Worm (Caenorhabditis elegans) whole organism, early embryonic: ENCODE data around the gene Y53G8AM.8.

Source experiments
- aly-1 ChIP-seq: sonication (generic microtip); optimal IDR thresholded peaks from 2 replicates; lab custom pipeline; 2016; ENCODE audit warnings: missing genetic modification characterization, missing compliant biosample characterization
- ama-1 ChIP-seq: fragments of 150-350 bp; optimal IDR thresholded peaks from 2 replicates; lab custom pipeline; 2014
- ceh-13 ChIP-seq: fragments of 200-800 bp; sonication (Bioruptor generic); optimal IDR thresholded peaks from 2 replicates; lab custom pipeline; 2018; ENCODE audit warnings: mild to moderate bottlenecking, missing genetic modification characterization, missing compliant biosample characterization
- ceh-36 ChIP-seq: sonication (generic microtip); optimal IDR thresholded peaks from 2 replicates; lab custom pipeline; 2016; ENCODE audit warnings: missing genetic modification characterization, inconsistent platforms, missing compliant biosample characterization
- hmbx-1 ChIP-seq: sonication (generic microtip); optimal IDR thresholded peaks from 2 replicates; lab custom pipeline; 2016; ENCODE audit warnings: mild to moderate bottlenecking, missing genetic modification characterization, missing compliant biosample characterization
- hnd-1 ChIP-seq: sonication (generic microtip); optimal IDR thresholded peaks from 2 replicates; lab custom pipeline; 2016; ENCODE audit warnings: missing genetic modification characterization, missing compliant biosample characterization
- tbx-37 ChIP-seq: fragments of 200-800 bp; sonication (Bioruptor generic); conservative IDR thresholded peaks from 2 replicates; pipeline ENCODE4 v1.3.6; 2022; ENCODE audit warnings: missing genetic modification reagents, missing genetic modification characterization, missing compliant biosample characterization

ce11 chrIII:3258306-3258705 lies 20.2 kb downstream of the Y53G8AM.8 start, which contains the start of gene nspg-7.2:
- TF ChIP-seq ceh-36 (tag; lab: Kevin White, UChicago) (no peak), hnd-1 (tag; lab: Kevin White, UChicago) (no peak), tbx-37 (GFP tag; lab: Robert Waterston, UW) (no peak), ama-1 (lab: Kevin White, UChicago) (no peak), ceh-13 (GFP tag; lab: Kevin White, UChicago) (no peak), hmbx-1 (tag; lab: Kevin White, UChicago) (no peak), aly-1 (tag; lab: Kevin White, UChicago) (no peak)
